Worm (Caenorhabditis elegans): ENCODE measurements around the gene gst-32.

ce11 chrII:15228005-15228404 lies 49.6 kb upstream of the gst-32 start:
- no peak for TF ChIP-seq lin-26 (GFP tag; IDR thresholded peaks at IDR 0.05)
- TF ChIP-seq lin-40 (tag; optimal IDR thresholded peaks at IDR 0.05), result no peak
- TF ChIP-seq unc-62 (GFP tag; optimal IDR thresholded peaks at IDR 0.05), result no peak
- no peak for TF ChIP-seq madf-6 (GFP tag; IDR thresholded peaks at IDR 0.05)
- no peak for TF ChIP-seq efl-1 (GFP tag; optimal IDR thresholded peaks at IDR 0.05)

Measured in whole organism, young adult.